Fruit fly (Drosophila melanogaster) whole organism: ENCODE measurements around the gene boi.

Source experiments
- CG8478 ChIP-seq: fragments of >200 bp; optimal IDR thresholded peaks from 2 replicates; lab custom pipeline; 2018; ENCODE audit warnings: inconsistent platforms
- Dll ChIP-seq: fragments of >200 bp; optimal IDR thresholded peaks from 2 replicates; lab custom pipeline; 2017
- EcR ChIP-seq, 2 experiments: fragments of >200 bp; optimal IDR thresholded peaks; 2 replicates each; lab custom pipeline; 2017; ENCODE audit warnings: missing biosample characterization in 2 of 2, missing genetic modification characterization in 2 of 2, missing genetic modification reagents in 2 of 2
- psq ChIP-seq: fragments of >200 bp; optimal IDR thresholded peaks from 2 replicates; lab custom pipeline; 2017
- usp ChIP-seq: fragments of >200 bp; optimal IDR thresholded peaks from 2 replicates; lab custom pipeline; 2017; ENCODE audit warnings: missing biosample characterization, missing genetic modification characterization, mixed read lengths

DNA sequence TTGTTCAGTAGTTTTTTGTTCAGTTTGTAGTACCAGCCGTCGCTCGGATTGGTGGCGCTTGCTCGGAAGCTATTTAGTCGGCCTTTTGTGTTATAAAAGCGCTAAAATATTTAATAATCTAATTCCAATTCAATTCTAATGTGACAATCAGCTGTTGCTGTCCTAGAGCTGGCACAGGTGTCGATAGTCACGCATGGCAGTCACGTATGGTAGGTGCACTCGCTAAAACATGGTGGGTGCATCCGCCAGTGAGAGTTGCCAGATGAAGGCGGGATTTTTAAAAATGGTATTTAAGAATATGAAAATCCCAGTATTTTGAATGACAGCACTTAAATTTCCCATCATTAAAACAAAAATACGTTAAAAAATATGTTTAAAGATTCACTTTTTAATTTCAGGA lies 26.0 kb downstream of the boi start, which contains the start of gene tko:
- TF ChIP-seq CG8478 (lab: Kevin White, UChicago): no peak
- TF ChIP-seq EcR (GFP tag; optimal IDR thresholded peaks at IDR 0.05; lab: Kevin White, UChicago): no peak
- no peak for TF ChIP-seq psq
- no peak for TF ChIP-seq usp (GFP tag; lab: Kevin White, UChicago)
- TF ChIP-seq Dll (lab: Kevin White, UChicago): no peak
